Fruit fly (Drosophila melanogaster) whole organism, embryonic: ENCODE results near the gene pkaap.
A peak's percentile ranks its signal among the peaks of the same experiment; 100 is the strongest.

Experiments used
- ATbp ChIP-seq: fragments of 200-800 bp; sonication (Bioruptor generic); optimal IDR thresholded peaks from 2 replicates; lab custom pipeline; 2017; ENCODE audit warnings: missing biosample characterization, mild to moderate bottlenecking, missing genetic modification characterization, missing genetic modification reagents
- Aef1 ChIP-seq: fragments of 200-800 bp; sonication (Bioruptor generic); IDR thresholded peaks from 3 replicates; pipeline ENCODE4 v1.3.6; 2022; ENCODE audit warnings: missing biosample characterization, missing genetic modification characterization
- Atf3 ChIP-seq: fragments of 200-800 bp; sonication (Bioruptor generic); optimal IDR thresholded peaks from 3 replicates; lab custom pipeline; 2016; ENCODE audit warnings: missing biosample characterization, missing genetic modification characterization
- CG11696 ChIP-seq: fragments of 200-800 bp; sonication (Bioruptor generic); IDR thresholded peaks from 2 replicates; pipeline ENCODE4 v1.3.6; 2022; ENCODE audit warnings: missing biosample characterization, missing genetic modification characterization
- CG12071 ChIP-seq: fragments of 200-800 bp; sonication (Bioruptor generic); optimal IDR thresholded peaks from 3 replicates; lab custom pipeline; 2018; ENCODE audit warnings: missing biosample characterization, mild to moderate bottlenecking, missing genetic modification characterization
- CG12219 ChIP-seq: fragments of 200-800 bp; sonication (Bioruptor generic); optimal IDR thresholded peaks from 3 replicates; lab custom pipeline; 2018; ENCODE audit warnings: missing biosample characterization, mild to moderate bottlenecking, missing genetic modification characterization
- CG12769 ChIP-seq: fragments of 200-800 bp; sonication (Bioruptor generic); optimal IDR thresholded peaks from 2 replicates; lab custom pipeline; 2019; ENCODE audit warnings: missing biosample characterization, mild to moderate bottlenecking, missing genetic modification characterization, moderate library complexity
- CG13123 ChIP-seq: fragments of 200-800 bp; sonication (Bioruptor generic); optimal IDR thresholded peaks from 2 replicates; lab custom pipeline; 2016; ENCODE audit warnings: missing biosample characterization, missing genetic modification characterization
- CG15011 ChIP-seq: fragments of 200-800 bp; sonication (Bioruptor generic); optimal IDR thresholded peaks from 3 replicates; lab custom pipeline; 2018; ENCODE audit warnings: missing biosample characterization, mild to moderate bottlenecking, missing genetic modification characterization
- CG15073 ChIP-seq: fragments of 200-800 bp; sonication (Bioruptor generic); optimal IDR thresholded peaks from 2 replicates; lab custom pipeline; 2016; ENCODE audit warnings: missing biosample characterization, missing genetic modification characterization
- CG1529 ChIP-seq: fragments of 200-800 bp; sonication (Bioruptor generic); optimal IDR thresholded peaks from 3 replicates; lab custom pipeline; 2018; ENCODE audit warnings: missing biosample characterization, missing genetic modification characterization
- CG1603 ChIP-seq: fragments of 200-800 bp; sonication (Bioruptor generic); optimal IDR thresholded peaks from 2 replicates; lab custom pipeline; 2019; ENCODE audit warnings: missing biosample characterization, mild to moderate bottlenecking, missing genetic modification characterization, moderate library complexity
- CG16815 ChIP-seq: fragments of 200-800 bp; sonication (Bioruptor generic); optimal IDR thresholded peaks from 3 replicates; lab custom pipeline; 2017; ENCODE audit warnings: missing biosample characterization, mild to moderate bottlenecking, missing genetic modification characterization
- CG17328 ChIP-seq: fragments of 200-800 bp; sonication (Bioruptor generic); IDR thresholded peaks from 2 replicates; pipeline ENCODE4 v1.3.6; 2022; ENCODE audit warnings: missing biosample characterization, missing genetic modification characterization
- CG1792 ChIP-seq: fragments of 200-800 bp; sonication (Bioruptor generic); optimal IDR thresholded peaks from 2 replicates; lab custom pipeline; 2016; ENCODE audit warnings: missing biosample characterization, missing genetic modification characterization
- CG2678 ChIP-seq: fragments of 200-800 bp; sonication (Bioruptor generic); optimal IDR thresholded peaks from 3 replicates; lab custom pipeline; 2019; ENCODE audit warnings: missing biosample characterization, mild to moderate bottlenecking, missing genetic modification characterization, moderate library complexity
- CG30403 ChIP-seq: fragments of 200-800 bp; sonication (Bioruptor generic); optimal IDR thresholded peaks from 3 replicates; lab custom pipeline; 2016; ENCODE audit warnings: missing biosample characterization, missing genetic modification characterization
- CG32532 ChIP-seq: fragments of 200-800 bp; sonication (Bioruptor generic); IDR thresholded peaks from 2 replicates; pipeline ENCODE4 v1.3.6; 2022; ENCODE audit warnings: missing biosample characterization, missing genetic modification characterization
- CG4854 ChIP-seq: fragments of 200-800 bp; sonication (Bioruptor generic); optimal IDR thresholded peaks from 2 replicates; lab custom pipeline; 2016; ENCODE audit warnings: missing biosample characterization, missing genetic modification characterization, inconsistent platforms
- CG6689 ChIP-seq: fragments of 200-800 bp; sonication (Bioruptor generic); IDR thresholded peaks from 2 replicates; pipeline ENCODE4 v1.3.6; 2022; ENCODE audit warnings: missing biosample characterization, missing genetic modification characterization
- CG7987 ChIP-seq: fragments of 200-800 bp; sonication (Bioruptor generic); optimal IDR thresholded peaks from 2 replicates; lab custom pipeline; 2018; ENCODE audit warnings: missing biosample characterization, mild to moderate bottlenecking, missing genetic modification characterization, moderate library complexity
- CG9609 ChIP-seq: fragments of 200-800 bp; sonication (Bioruptor generic); optimal IDR thresholded peaks from 3 replicates; lab custom pipeline; 2016; ENCODE audit warnings: missing biosample characterization, missing genetic modification characterization
- CG9727 ChIP-seq: fragments of 200-800 bp; sonication (Bioruptor generic); optimal IDR thresholded peaks from 3 replicates; lab custom pipeline; 2017; ENCODE audit warnings: missing biosample characterization, mild to moderate bottlenecking, missing genetic modification characterization
- CkIIα-i1 ChIP-seq: fragments of 200-800 bp; sonication (Bioruptor generic); IDR thresholded peaks from 2 replicates; pipeline ENCODE4 v1.3.6; 2022; ENCODE audit warnings: missing biosample characterization, missing genetic modification characterization
- Dbx ChIP-seq: fragments of 200-800 bp; sonication (Bioruptor generic); IDR thresholded peaks from 3 replicates; pipeline ENCODE4 v1.3.6; 2022; ENCODE audit warnings: missing biosample characterization, missing genetic modification characterization
- Ets97D ChIP-seq: fragments of 200-800 bp; sonication (Bioruptor generic); optimal IDR thresholded peaks from 3 replicates; lab custom pipeline; 2016; ENCODE audit warnings: missing biosample characterization, missing genetic modification characterization
- GATAe ChIP-seq: fragments of 200-800 bp; sonication (Bioruptor generic); conservative IDR thresholded peaks from 2 replicates; pipeline ENCODE4 v1.3.6; 2022; ENCODE audit warnings: missing biosample characterization, missing genetic modification characterization
- Gsc ChIP-seq: fragments of 200-800 bp; sonication (Bioruptor generic); IDR thresholded peaks from 2 replicates; pipeline ENCODE4 v1.3.6; 2022; ENCODE audit warnings: missing biosample characterization, missing genetic modification characterization
- HLH3B ChIP-seq: fragments of 200-800 bp; sonication (Bioruptor generic); IDR thresholded peaks from 2 replicates; pipeline ENCODE4 v1.3.6; 2022; ENCODE audit warnings: missing biosample characterization, missing genetic modification characterization
- MBD-R2 ChIP-seq: fragments of 200-800 bp; sonication (Bioruptor generic); IDR thresholded peaks from 2 replicates; pipeline ENCODE4 v1.3.6; 2022; ENCODE audit warnings: missing biosample characterization, missing genetic modification characterization
- Oaz ChIP-seq: fragments of 200-800 bp; sonication (Bioruptor generic); IDR thresholded peaks from 2 replicates; pipeline ENCODE4 v1.3.6; 2022; ENCODE audit warnings: missing biosample characterization, missing genetic modification characterization
- Usf ChIP-seq: fragments of 200-800 bp; sonication (Bioruptor generic); optimal IDR thresholded peaks from 2 replicates; lab custom pipeline; 2017; ENCODE audit warnings: missing genotype, missing biosample characterization, missing genetic modification characterization
- Vsx1 ChIP-seq: fragments of 200-800 bp; sonication (Bioruptor generic); optimal IDR thresholded peaks from 2 replicates; lab custom pipeline; 2017; ENCODE audit warnings: missing biosample characterization, mild to moderate bottlenecking, missing genetic modification characterization, missing genetic modification reagents
- ara ChIP-seq: fragments of 200-800 bp; sonication (Bioruptor generic); IDR thresholded peaks from 2 replicates; pipeline ENCODE4 v1.3.6; 2022; ENCODE audit warnings: missing biosample characterization, missing genetic modification characterization
- cwo ChIP-seq: fragments of 200-800 bp; sonication (Bioruptor generic); optimal IDR thresholded peaks from 3 replicates; lab custom pipeline; 2017; ENCODE audit warnings: missing biosample characterization, missing genetic modification characterization, mild to moderate bottlenecking, moderate library complexity, missing genetic modification reagents
- en ChIP-seq: fragments of 200-800 bp; sonication (Bioruptor generic); optimal IDR thresholded peaks from 2 replicates; lab custom pipeline; 2016; ENCODE audit warnings: missing biosample characterization, missing genetic modification characterization
- esg ChIP-seq: fragments of 200-800 bp; sonication (Bioruptor generic); conservative IDR thresholded peaks from 2 replicates; pipeline ENCODE4 v1.3.6; 2022; ENCODE audit warnings: missing biosample characterization, missing genetic modification characterization
- h ChIP-seq: fragments of >200 bp; optimal IDR thresholded peaks from 2 replicates; lab custom pipeline; 2017
- knrl ChIP-seq: fragments of 200-800 bp; sonication (Bioruptor generic); IDR thresholded peaks from 3 replicates; pipeline ENCODE4 v1.3.6; 2022; ENCODE audit warnings: missing biosample characterization, missing genetic modification characterization; ENCODE audit not compliant: partially characterized antibody
- maf-S ChIP-seq: fragments of 200-800 bp; sonication (Bioruptor generic); optimal IDR thresholded peaks from 2 replicates; lab custom pipeline; 2016; ENCODE audit warnings: missing biosample characterization, missing genetic modification characterization
- org-1 ChIP-seq: fragments of 200-800 bp; sonication (Bioruptor generic); optimal IDR thresholded peaks from 2 replicates; lab custom pipeline; 2017; ENCODE audit warnings: missing biosample characterization, missing genetic modification characterization
- p53 ChIP-seq: fragments of 200-800 bp; sonication (Bioruptor generic); optimal IDR thresholded peaks from 2 replicates; lab custom pipeline; 2016; ENCODE audit warnings: missing biosample characterization, missing genetic modification characterization
- pb ChIP-seq: fragments of 200-800 bp; sonication (Bioruptor generic); optimal IDR thresholded peaks from 3 replicates; lab custom pipeline; 2016; ENCODE audit warnings: missing biosample characterization, missing genetic modification characterization
- pros ChIP-seq: fragments of 200-800 bp; sonication (Bioruptor generic); optimal IDR thresholded peaks from 3 replicates; lab custom pipeline; 2019; ENCODE audit warnings: missing biosample characterization, mild to moderate bottlenecking, missing genetic modification characterization, moderate library complexity
- pzg ChIP-seq: fragments of 200-800 bp; sonication (Bioruptor generic); optimal IDR thresholded peaks from 3 replicates; lab custom pipeline; 2018; ENCODE audit warnings: missing biosample characterization, mild to moderate bottlenecking, missing genetic modification characterization, moderate library complexity
- repo ChIP-seq: fragments of 200-800 bp; sonication (Bioruptor generic); optimal IDR thresholded peaks from 2 replicates; lab custom pipeline; 2016; ENCODE audit warnings: missing biosample characterization, missing genetic modification characterization
- sima ChIP-seq: fragments of 200-800 bp; sonication (Bioruptor generic); optimal IDR thresholded peaks from 2 replicates; lab custom pipeline; 2016; ENCODE audit warnings: missing biosample characterization, missing genetic modification characterization
- stwl ChIP-seq: fragments of 200-800 bp; sonication (Bioruptor generic); optimal IDR thresholded peaks from 3 replicates; lab custom pipeline; 2018; ENCODE audit warnings: missing biosample characterization, mild to moderate bottlenecking, missing genetic modification characterization, moderate library complexity
- tio ChIP-seq: fragments of 200-800 bp; sonication (Bioruptor generic); optimal IDR thresholded peaks from 2 replicates; lab custom pipeline; 2017; ENCODE audit warnings: missing biosample characterization, missing genetic modification characterization, inconsistent platforms
- ttk ChIP-seq: fragments of 200-800 bp; sonication (Bioruptor generic); IDR thresholded peaks from 2 replicates; pipeline ENCODE4 v2.1.2; 2022; ENCODE audit warnings: missing biosample characterization, missing genetic modification characterization
- vnd ChIP-seq: fragments of 200-800 bp; sonication (Bioruptor generic); IDR thresholded peaks from 3 replicates; pipeline ENCODE4 v1.3.6; 2022; ENCODE audit warnings: missing biosample characterization, missing genetic modification characterization; ENCODE audit not compliant: partially characterized antibody

Gene pkaap

DNA sequence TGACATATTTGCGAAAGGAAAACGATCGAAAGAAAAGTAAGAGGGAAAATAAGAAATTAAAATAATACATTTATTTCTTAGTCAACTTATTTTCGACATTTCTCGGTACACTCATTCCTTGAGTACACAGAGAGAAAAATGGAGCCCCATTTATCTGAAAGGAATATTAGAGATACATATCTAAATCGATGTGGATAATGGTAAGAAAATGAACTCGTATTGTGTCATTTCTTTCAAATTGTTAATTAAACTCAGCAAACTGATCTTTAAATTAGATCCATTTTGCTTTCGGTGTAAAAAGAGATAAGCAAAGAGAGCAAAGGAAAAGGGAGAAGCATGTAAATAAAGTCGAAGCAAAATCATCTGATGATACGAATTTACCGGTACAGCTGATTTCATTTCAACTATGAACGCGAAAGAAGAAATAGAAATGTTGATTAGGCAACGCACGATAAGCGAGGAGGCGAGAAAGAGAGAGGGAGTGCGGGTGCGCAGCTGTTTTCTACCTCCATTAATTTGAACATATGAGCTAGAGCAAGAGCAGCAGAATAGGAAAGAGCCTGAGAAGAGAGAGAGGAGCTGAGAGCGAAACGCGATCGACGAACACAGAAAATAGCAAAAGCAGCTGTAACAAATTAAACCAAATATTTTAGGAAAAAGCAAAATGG is 2.3 kb upstream of the pkaap start (continued):
- no peak for TF ChIP-seq Aef1
- peak; percentile 78 for TF ChIP-seq CG16815 (GFP tag; lab: Kevin White, UChicago)
- TF ChIP-seq CG15011 (GFP tag; lab: Kevin White, UChicago), result peak; percentile 77
- TF ChIP-seq sima (GFP tag; lab: Kevin White, UChicago), result peak; percentile 60
- peak; percentile 92 for TF ChIP-seq CG2678 (tag; lab: Kevin White, UChicago)
- peak; percentile 82 for TF ChIP-seq CG30403 (GFP tag; lab: Kevin White, UChicago)
- no peak for TF ChIP-seq CG32532 (GFP tag; lab: Robert Waterston, UW)
- peak; percentile 89 for TF ChIP-seq CG12219 (GFP tag; lab: Kevin White, UChicago)
- no peak for TF ChIP-seq Dbx (GFP tag; lab: Robert Waterston, UW)
- peak; percentile 81 for TF ChIP-seq tio (GFP tag; lab: Kevin White, UChicago)
- peak; percentile 83 for TF ChIP-seq ATbp (GFP tag; lab: Kevin White, UChicago)
- no peak for TF ChIP-seq ttk (GFP tag; lab: Robert Waterston, UW)
- no peak for TF ChIP-seq CG15073 (GFP tag; lab: Kevin White, UChicago)
- TF ChIP-seq cwo (GFP tag; lab: Kevin White, UChicago), result peak; percentile 56
- no peak for TF ChIP-seq ara
- TF ChIP-seq CG1792, result peak; percentile 74
- peak; percentile 89 for TF ChIP-seq maf-S (GFP tag; lab: Kevin White, UChicago)
- peak; percentile 74 for TF ChIP-seq Atf3 (GFP tag; lab: Kevin White, UChicago)
- peak; percentile 73 for TF ChIP-seq CG13123 (GFP tag; lab: Kevin White, UChicago)
- TF ChIP-seq org-1 (GFP tag; lab: Kevin White, UChicago), result peak; percentile 69
- TF ChIP-seq CG4854, result peak; percentile 82
- TF ChIP-seq CG12071 (GFP tag; lab: Kevin White, UChicago), result peak; percentile 90
- TF ChIP-seq CG9609 (GFP tag; lab: Kevin White, UChicago), result peak; percentile 91
- no peak for TF ChIP-seq CG6689 (GFP tag; lab: Robert Waterston, UW)
- peak; percentile 94 for TF ChIP-seq CG1603 (tag; lab: Kevin White, UChicago)
- TF ChIP-seq MBD-R2 (GFP tag; lab: Robert Waterston, UW), result no peak
- peak; percentile 74 for TF ChIP-seq Usf (GFP tag; lab: Kevin White, UChicago)
- no peak for TF ChIP-seq Oaz
- no peak for TF ChIP-seq Gsc (GFP tag; lab: Robert Waterston, UW)
- TF ChIP-seq HLH3B (GFP tag; lab: Robert Waterston, UW), result no peak
- TF ChIP-seq CkIIα-i1 (GFP tag; lab: Robert Waterston, UW), result no peak
- TF ChIP-seq CG17328 (GFP tag; lab: Robert Waterston, UW), result no peak
- no peak for TF ChIP-seq GATAe
- peak; percentile 3 for TF ChIP-seq pzg (GFP tag; lab: Kevin White, UChicago)
- peak; percentile 67 for TF ChIP-seq repo
- no peak for TF ChIP-seq pros
- TF ChIP-seq CG1529 (GFP tag; lab: Kevin White, UChicago), result peak; percentile 73
- TF ChIP-seq p53, result peak; percentile 54
- TF ChIP-seq CG12769 (tag; lab: Kevin White, UChicago), result peak; percentile 92
- TF ChIP-seq Vsx1 (GFP tag; lab: Kevin White, UChicago), result peak; percentile 58
- no peak for TF ChIP-seq vnd (GFP tag; lab: Robert Waterston, UW)
- TF ChIP-seq en (GFP tag; lab: Kevin White, UChicago), result peak; percentile 67
- TF ChIP-seq pb (GFP tag; lab: Kevin White, UChicago), result peak; percentile 70
- no peak for TF ChIP-seq h
- TF ChIP-seq esg, result no peak
- TF ChIP-seq Ets97D, result peak; percentile 41
- peak; percentile 36 for TF ChIP-seq stwl (tag; lab: Kevin White, UChicago)
- peak; percentile 77 for TF ChIP-seq CG7987 (GFP tag; lab: Kevin White, UChicago)
- no peak for TF ChIP-seq CG11696 (GFP tag; lab: Robert Waterston, UW)
- TF ChIP-seq CG9727, result peak; percentile 77
- TF ChIP-seq knrl, result no peak
